Fruit fly (Drosophila melanogaster): Measurements from ENCODE around the gene Pex23.

Pex23 gene

DNA sequence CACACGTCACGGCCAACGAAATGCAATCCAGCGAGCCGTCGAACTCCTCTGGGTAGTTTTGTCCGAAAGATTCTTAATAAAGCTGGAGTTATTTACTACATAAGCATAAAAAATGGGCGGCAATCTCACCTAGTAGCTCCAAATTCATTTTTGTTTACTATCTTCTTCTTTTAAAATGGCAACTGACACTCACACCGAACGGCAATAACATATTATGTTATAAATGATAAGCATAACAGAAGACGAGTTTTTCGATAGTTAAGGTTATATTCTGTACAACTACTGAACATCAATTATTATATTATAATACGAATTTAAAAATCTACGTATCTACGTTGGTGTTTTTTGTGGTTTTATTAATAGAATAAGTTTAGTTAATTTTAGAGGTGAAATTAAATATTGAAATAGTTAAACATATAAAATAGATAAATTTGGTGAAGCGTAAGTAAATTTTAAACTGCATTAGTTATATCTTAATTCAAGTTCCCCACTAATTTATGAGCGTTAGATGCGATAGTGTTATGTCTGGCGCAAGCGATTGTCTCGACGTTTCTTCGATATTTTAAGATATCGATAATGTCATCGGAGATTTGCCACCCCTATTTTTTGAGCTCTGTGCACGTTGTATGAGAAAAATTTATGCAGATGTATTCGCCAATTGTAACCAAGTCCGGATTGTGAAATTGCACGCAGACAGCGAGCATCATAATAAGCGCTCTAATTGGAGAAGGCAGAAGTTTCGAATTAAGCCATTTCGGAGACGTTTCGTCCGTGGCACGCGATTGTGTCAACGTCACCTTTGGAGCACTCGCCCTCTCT, 46.0 kb upstream of the Pex23 start, which contains the start of the genes Rbbp5 and eRF1 (continued):
- peak; percentile 54; the same call in 2 of the 3 replicates for TF ChIP-seq CG14050 (GFP tag; IDR thresholded peaks at IDR 0.05)
- peak; percentile 84 for TF ChIP-seq lilli (GFP tag; optimal IDR thresholded peaks at IDR 0.05)
- peak; percentile 75; the same call in 1 of the 2 replicates for TF ChIP-seq esg (GFP tag; conservative IDR thresholded peaks at IDR 0.05)
- no peak for TF ChIP-seq CG12219 (GFP tag; optimal IDR thresholded peaks at IDR 0.05)
- TF ChIP-seq HLH54F (GFP tag; optimal IDR thresholded peaks at IDR 0.05): peak; percentile 75
- TF ChIP-seq jing (GFP tag; optimal IDR thresholded peaks at IDR 0.05): no peak
- peak; percentile 47 for TF ChIP-seq wor (GFP tag; IDR thresholded peaks at IDR 0.05)
- peak; percentile 52 for TF ChIP-seq CG5245 (GFP tag; optimal IDR thresholded peaks at IDR 0.05)
- TF ChIP-seq jumu (GFP tag; optimal IDR thresholded peaks at IDR 0.05): peak; percentile 33
- TF ChIP-seq z (GFP tag; IDR thresholded peaks at IDR 0.05): no peak
- no peak for TF ChIP-seq Trl (optimal IDR thresholded peaks at IDR 0.05)
- TF ChIP-seq Trl (GFP tag; optimal IDR thresholded peaks at IDR 0.05): peak; percentile 57
- peak; percentile 81 for TF ChIP-seq sna (GFP tag; IDR thresholded peaks at IDR 0.05; ENCODE audit: partially characterized antibody)
- peak; percentile 51 for TF ChIP-seq CG33213 (GFP tag; optimal IDR thresholded peaks at IDR 0.05)
- peak; percentile 84 for TF ChIP-seq CG7963 (GFP tag; IDR thresholded peaks at IDR 0.05; ENCODE audit: partially characterized antibody)
- TF ChIP-seq CG13424 (tag; optimal IDR thresholded peaks at IDR 0.05): peak; percentile 83
- TF ChIP-seq MTF-1 (GFP tag; optimal IDR thresholded peaks at IDR 0.05; ENCODE audit: borderline replicate concordance): no peak
- no peak for TF ChIP-seq Blimp-1 (GFP tag; optimal IDR thresholded peaks at IDR 0.05)
- TF ChIP-seq CG6683 (GFP tag; optimal IDR thresholded peaks at IDR 0.05): no peak
- peak; percentile 90 for TF ChIP-seq Bgb (GFP tag; IDR thresholded peaks at IDR 0.05; ENCODE audit: partially characterized antibody)
- TF ChIP-seq pnt (GFP tag; optimal IDR thresholded peaks at IDR 0.05): peak; percentile 57
- peak; percentile 71 for TF ChIP-seq Hmr (GFP tag; optimal IDR thresholded peaks at IDR 0.05)
- peak; percentile 58 for TF ChIP-seq fd96Cb (tag; optimal IDR thresholded peaks at IDR 0.05)
- peak; percentile 42 for TF ChIP-seq shn (GFP tag; optimal IDR thresholded peaks at IDR 0.05)
- no peak for TF ChIP-seq Hey (tag; optimal IDR thresholded peaks at IDR 0.05)
- no peak for TF ChIP-seq gfzf (GFP tag; optimal IDR thresholded peaks at IDR 0.05)
- peak; percentile 9 for TF ChIP-seq emc (GFP tag; optimal IDR thresholded peaks at IDR 0.05)
- no peak; the same call in 1 of the 2 replicates for TF ChIP-seq CG31224 (GFP tag; IDR thresholded peaks at IDR 0.05)
- no peak for TF ChIP-seq cg (GFP tag; optimal IDR thresholded peaks at IDR 0.05)
- peak; percentile 96 for TF ChIP-seq Ets65A (GFP tag)
- TF ChIP-seq CG3847 (GFP tag; IDR thresholded peaks at IDR 0.05): peak; percentile 85
- peak; percentile 53 for TF ChIP-seq corto (GFP tag; optimal IDR thresholded peaks at IDR 0.05)
- TF ChIP-seq Taf1 (GFP tag; IDR thresholded peaks at IDR 0.05): peak; percentile 70
- peak; percentile 55 for TF ChIP-seq CG9609 (GFP tag; optimal IDR thresholded peaks at IDR 0.05)
- TF ChIP-seq en (GFP tag; optimal IDR thresholded peaks at IDR 0.05): no peak
- no peak for TF ChIP-seq Mrtf (GFP tag; IDR thresholded peaks at IDR 0.05)
- no peak for TF ChIP-seq CG10274 (GFP tag; optimal IDR thresholded peaks at IDR 0.05)
- peak; percentile 38 for TF ChIP-seq CG9876 (GFP tag; optimal IDR thresholded peaks at IDR 0.05)
- TF ChIP-seq CG32767 (GFP tag; IDR thresholded peaks at IDR 0.05): no peak
- TF ChIP-seq CG1603 (tag; optimal IDR thresholded peaks at IDR 0.05): peak; percentile 64
- no peak for TF ChIP-seq p53 (GFP tag; optimal IDR thresholded peaks at IDR 0.05)
- TF ChIP-seq CG12391 (tag; optimal IDR thresholded peaks at IDR 0.05): peak; percentile 93
- TF ChIP-seq CG18619 (GFP tag; optimal IDR thresholded peaks at IDR 0.05): peak; percentile 40
- peak; percentile 82 for TF ChIP-seq tin (GFP tag; optimal IDR thresholded peaks at IDR 0.05)
- peak; percentile 86 for TF ChIP-seq CG13287 (GFP tag; IDR thresholded peaks at IDR 0.05; ENCODE audit: partially characterized antibody)
- peak; percentile 47 for TF ChIP-seq BtbVII (GFP tag; optimal IDR thresholded peaks at IDR 0.05)
- peak; percentile 93 for TF ChIP-seq CG42726 (GFP tag; IDR thresholded peaks at IDR 0.05; ENCODE audit: partially characterized antibody)
- no peak for TF ChIP-seq fru (optimal IDR thresholded peaks at IDR 0.05)
- no peak for TF ChIP-seq Vsx1 (GFP tag; optimal IDR thresholded peaks at IDR 0.05)
